Worm (Caenorhabditis elegans) whole organism, L2 larva: ENCODE data around the gene Y1A5A.1.

ENCODE experiments used
- C34F6.9 ChIP-seq: fragments of 150-350 bp; optimal IDR thresholded peaks from 2 replicates; lab custom pipeline; 2014; ENCODE audit warnings: missing biosample characterization, missing genetic modification characterization
- F13H6.1 ChIP-seq: sonication (generic microtip); optimal IDR thresholded peaks from 2 replicates; lab custom pipeline; 2016; ENCODE audit warnings: missing genetic modification characterization, missing compliant biosample characterization
- aly-2 ChIP-seq: fragments of 150-350 bp; optimal IDR thresholded peaks from 2 replicates; lab custom pipeline; 2014; ENCODE audit warnings: missing biosample characterization, missing genetic modification characterization
- ama-1 ChIP-seq: fragments of 150-350 bp; optimal IDR thresholded peaks from 2 replicates; lab custom pipeline; 2018; ENCODE audit warnings: inconsistent platforms
- ceh-16 ChIP-seq: fragments of 150-350 bp; optimal IDR thresholded peaks from 2 replicates; lab custom pipeline; 2014; ENCODE audit warnings: missing biosample characterization, missing genetic modification characterization
- ceh-82 ChIP-seq: fragments of 150-350 bp; optimal IDR thresholded peaks from 2 replicates; lab custom pipeline; 2014; ENCODE audit warnings: missing biosample characterization, missing genetic modification characterization
- crh-2 ChIP-seq: sonication (generic microtip); optimal IDR thresholded peaks from 2 replicates; lab custom pipeline; 2017; ENCODE audit warnings: missing biosample characterization, missing genetic modification characterization
- dmd-4 ChIP-seq: sonication (generic microtip); optimal IDR thresholded peaks from 2 replicates; lab custom pipeline; 2017; ENCODE audit warnings: missing biosample characterization, missing genetic modification characterization
- elt-3 ChIP-seq: sonication (generic microtip); optimal IDR thresholded peaks from 2 replicates; lab custom pipeline; 2017; ENCODE audit warnings: missing biosample characterization, missing genetic modification characterization
- fos-1 ChIP-seq: fragments of 150-350 bp; optimal IDR thresholded peaks from 2 replicates; lab custom pipeline; 2014; ENCODE audit warnings: missing biosample characterization, missing genetic modification characterization
- gmeb-1 ChIP-seq: fragments of 150-350 bp; optimal IDR thresholded peaks from 2 replicates; lab custom pipeline; 2014; ENCODE audit warnings: missing biosample characterization, missing genetic modification characterization
- lin-11 ChIP-seq: fragments of 150-350 bp; sonication (generic microtip); optimal IDR thresholded peaks from 2 replicates; lab custom pipeline; 2014; ENCODE audit warnings: missing biosample characterization, missing genetic modification characterization, inconsistent platforms, mixed read lengths
- lin-13 ChIP-seq: fragments of 150-350 bp; optimal IDR thresholded peaks from 2 replicates; lab custom pipeline; 2014; ENCODE audit warnings: missing biosample characterization, missing genetic modification reagents, missing genetic modification characterization
- lin-39 ChIP-seq: fragments of 150-350 bp; optimal IDR thresholded peaks from 2 replicates; lab custom pipeline; 2014; ENCODE audit warnings: missing biosample characterization, missing genetic modification reagents, missing genetic modification characterization
- lsy-2 ChIP-seq, 2 experiments: fragments of 150-350 bp in 1 of 2; sonication (generic microtip) in 1 of 2; optimal IDR thresholded peaks; 2 replicates each; lab custom pipeline; 2014 to 2017; ENCODE audit warnings: missing biosample characterization in 2 of 2, missing genetic modification characterization in 2 of 2
- mab-5 ChIP-seq: fragments of 150-350 bp; optimal IDR thresholded peaks from 2 replicates; lab custom pipeline; 2014; ENCODE audit warnings: missing biosample characterization, missing genetic modification characterization
- mbf-1 ChIP-seq: sonication (generic microtip); optimal IDR thresholded peaks from 2 replicates; lab custom pipeline; 2017; ENCODE audit warnings: missing biosample characterization, missing genetic modification characterization
- mdl-1 ChIP-seq, 2 experiments: fragments of 150-350 bp in 1 of 2; sonication (generic microtip) in 1 of 2; optimal IDR thresholded peaks; 2 replicates each; lab custom pipeline; 2017; ENCODE audit warnings: missing biosample characterization in 2 of 2, missing genetic modification characterization in 2 of 2
- nhr-10 ChIP-seq: sonication (generic microtip); optimal IDR thresholded peaks from 2 replicates; lab custom pipeline; 2017; ENCODE audit warnings: missing biosample characterization, missing genetic modification characterization
- nhr-12 ChIP-seq: fragments of 150-350 bp; optimal IDR thresholded peaks from 2 replicates; lab custom pipeline; 2014; ENCODE audit warnings: missing biosample characterization, missing genetic modification characterization
- nhr-129 ChIP-seq: fragments of 150-350 bp; optimal IDR thresholded peaks from 2 replicates; lab custom pipeline; 2014; ENCODE audit warnings: missing biosample characterization, missing genetic modification characterization
- nhr-21 ChIP-seq: fragments of 150-350 bp; optimal IDR thresholded peaks from 2 replicates; lab custom pipeline; 2014; ENCODE audit warnings: missing biosample characterization, missing genetic modification characterization
- nhr-25 ChIP-seq: fragments of 150-350 bp; sonication (generic microtip); optimal IDR thresholded peaks from 3 replicates; lab custom pipeline; 2014; ENCODE audit warnings: missing biosample characterization, missing genetic modification characterization
- nhr-6 ChIP-seq: fragments of 150-350 bp; optimal IDR thresholded peaks from 2 replicates; lab custom pipeline; 2014; ENCODE audit warnings: missing biosample characterization, missing genetic modification characterization
- peb-1 ChIP-seq: fragments of 150-350 bp; optimal IDR thresholded peaks from 2 replicates; lab custom pipeline; 2014; ENCODE audit warnings: missing biosample characterization, missing genetic modification characterization
- sem-4 ChIP-seq: fragments of 150-350 bp; optimal IDR thresholded peaks from 2 replicates; lab custom pipeline; 2014; ENCODE audit warnings: missing biosample characterization, missing genetic modification reagents, missing genetic modification characterization
- sma-3 ChIP-seq: sonication (generic microtip); optimal IDR thresholded peaks from 2 replicates; lab custom pipeline; 2016; ENCODE audit warnings: missing genetic modification reagents, missing genetic modification characterization, missing compliant biosample characterization
- sma-9 ChIP-seq, 2 experiments: fragments of 150-350 bp in 1 of 2; sonication (generic microtip) in 1 of 2; optimal IDR thresholded peaks; 2 replicates each; lab custom pipeline; 2014 to 2016; ENCODE audit warnings: missing genetic modification characterization in 2 of 2, mild to moderate bottlenecking in 1 of 2, missing biosample characterization in 1 of 2, missing compliant biosample characterization in 1 of 2, missing genetic modification reagents in 1 of 2, moderate library complexity in 1 of 2
- snpc-4 ChIP-seq: fragments of 150-350 bp; optimal IDR thresholded peaks from 2 replicates; lab custom pipeline; 2014; ENCODE audit warnings: missing biosample characterization, missing genetic modification characterization
- unc-39 ChIP-seq: fragments of 150-350 bp; optimal IDR thresholded peaks from 2 replicates; lab custom pipeline; 2014; ENCODE audit warnings: missing biosample characterization, missing genetic modification characterization
- unc-55 ChIP-seq: fragments of 150-350 bp; sonication (generic microtip); optimal IDR thresholded peaks from 3 replicates; lab custom pipeline; 2014; ENCODE audit warnings: missing biosample characterization, missing genetic modification reagents, missing genetic modification characterization
- zag-1 ChIP-seq: fragments of 150-350 bp; optimal IDR thresholded peaks from 2 replicates; lab custom pipeline; 2014; ENCODE audit warnings: missing biosample characterization, missing genetic modification characterization
- ztf-1 ChIP-seq: fragments of 200-800 bp; sonication (Bioruptor generic); conservative IDR thresholded peaks from 2 replicates; pipeline ENCODE4 v1.3.6; 2022; ENCODE audit warnings: missing genetic modification characterization, missing compliant biosample characterization
- ztf-11 ChIP-seq: sonication (generic microtip); optimal IDR thresholded peaks from 2 replicates; lab custom pipeline; 2017; ENCODE audit warnings: missing biosample characterization, missing genetic modification characterization
- ztf-4 ChIP-seq: fragments of 150-350 bp; optimal IDR thresholded peaks from 2 replicates; lab custom pipeline; 2014; ENCODE audit warnings: missing biosample characterization, missing genetic modification characterization

The Y1A5A.1 gene

ce11 chrIII:3979980-3980631 is 6.4 kb downstream of the Y1A5A.1 start:
- peak; percentile 54 for TF ChIP-seq sma-9 (GFP tag; optimal IDR thresholded peaks at IDR 0.05; lab: Kevin White, UChicago)
- TF ChIP-seq sma-9 (tag; optimal IDR thresholded peaks at IDR 0.05; lab: Kevin White, UChicago) = no peak
- peak; percentile 65 for TF ChIP-seq sem-4 (tag; lab: Kevin White, UChicago)
- peak; percentile 17 for TF ChIP-seq gmeb-1
- peak; percentile 89 for TF ChIP-seq F13H6.1 (tag; lab: Kevin White, UChicago)
- TF ChIP-seq crh-2 (tag; lab: Kevin White, UChicago) = peak; percentile 71
- TF ChIP-seq mdl-1 (tag; optimal IDR thresholded peaks at IDR 0.05; lab: Kevin White, UChicago) = peak; percentile 25 to 45
- TF ChIP-seq unc-55 = peak; percentile 69
- TF ChIP-seq sma-3 = peak; percentile 41
- TF ChIP-seq mbf-1 = no peak
- TF ChIP-seq dmd-4 (tag; lab: Kevin White, UChicago) = no peak
- TF ChIP-seq lsy-2 (tag; optimal IDR thresholded peaks at IDR 0.05; lab: Kevin White, UChicago) = peak; percentile 33 to 48
- no peak for TF ChIP-seq nhr-10 (tag; lab: Kevin White, UChicago)
- TF ChIP-seq fos-1 = peak; percentile 14
- TF ChIP-seq lin-13 (GFP tag; lab: Kevin White, UChicago) = peak; percentile 38
- no peak for TF ChIP-seq nhr-12 (tag; lab: Kevin White, UChicago)
- no peak for TF ChIP-seq peb-1 (tag; lab: Kevin White, UChicago)
- TF ChIP-seq nhr-129 = peak; percentile 55
- peak; percentile 62 for TF ChIP-seq nhr-25 (tag; lab: Kevin White, UChicago)
- TF ChIP-seq C34F6.9 (tag; lab: Kevin White, UChicago) = peak; percentile 64
- no peak for TF ChIP-seq ceh-82
- peak; percentile 27 for TF ChIP-seq ztf-4 (tag; lab: Kevin White, UChicago)
- no peak for TF ChIP-seq ztf-1 (GFP tag; lab: Robert Waterston, UW)
- no peak for TF ChIP-seq lin-11 (tag; lab: Kevin White, UChicago)

- TF ChIP-seq crh-2 (tag; lab: Kevin White, UChicago) (peak; percentile 37), lsy-2 (tag; optimal IDR thresholded peaks at IDR 0.05; lab: Kevin White, UChicago) (no peak), snpc-4 (no peak), unc-55 (peak; percentile 9), nhr-25 (tag; lab: Kevin White, UChicago) (peak; percentile 38), fos-1 (peak; percentile 8), unc-39 (tag; lab: Kevin White, UChicago) (no peak), lin-39 (tag; lab: Kevin White, UChicago) (no peak)
Measured at ce11 chrIII:3978438-3978837, 8.0 kb downstream of the Y1A5A.1 start.

- no peak for TF ChIP-seq ztf-11 (tag; lab: Kevin White, UChicago)
- TF ChIP-seq, all 48 proteins: peak for 0
Measured at ce11 chrIII:3976992-3977391, 9.5 kb downstream of the Y1A5A.1 start.

DNA sequence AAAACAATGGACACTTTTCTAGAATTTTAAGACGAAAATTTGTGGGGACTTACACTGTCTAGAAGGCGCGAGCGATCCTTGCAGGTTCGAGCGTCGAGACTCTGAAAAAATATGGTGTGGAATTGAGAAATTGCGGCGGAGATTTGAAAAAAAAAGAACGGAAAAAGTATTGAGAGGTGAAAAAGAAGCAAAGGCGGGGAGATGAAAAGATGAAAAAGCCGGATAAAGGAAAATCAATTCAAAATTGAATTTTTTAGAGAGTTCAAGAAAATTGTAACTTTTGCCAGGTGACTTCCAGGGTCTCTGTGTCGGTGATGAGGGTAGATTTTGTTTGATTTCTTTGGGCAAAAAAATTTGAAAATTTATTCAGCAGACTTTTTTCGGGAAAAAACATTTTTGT is 10.2 kb downstream of the Y1A5A.1 start, which contains the start of gene msi-1:
msi-1 (minus strand) TSS at position 101 of the 400 bp plus-strand sequence.
- no peak for TF ChIP-seq unc-55
- no peak for TF ChIP-seq lin-11 (tag; lab: Kevin White, UChicago)
- TF ChIP-seq nhr-25 (tag; lab: Kevin White, UChicago) = no peak
- no peak for TF ChIP-seq nhr-129
- TF ChIP-seq sma-3 = no peak
- TF ChIP-seq ceh-82 = no peak
- TF ChIP-seq lin-39 (tag; lab: Kevin White, UChicago) = no peak
- no peak for TF ChIP-seq ztf-4 (tag; lab: Kevin White, UChicago)
- no peak for TF ChIP-seq aly-2 (tag; lab: Kevin White, UChicago)
- no peak for TF ChIP-seq C34F6.9 (tag; lab: Kevin White, UChicago)
- no peak for TF ChIP-seq dmd-4 (tag; lab: Kevin White, UChicago)
- TF ChIP-seq unc-39 (tag; lab: Kevin White, UChicago) = no peak
- TF ChIP-seq elt-3 (tag; lab: Kevin White, UChicago) = no peak
- TF ChIP-seq mbf-1 = no peak
- no peak for TF ChIP-seq ama-1 (lab: Kevin White, UChicago)
- TF ChIP-seq fos-1 = no peak
- no peak for TF ChIP-seq ceh-16 (tag; lab: Kevin White, UChicago)
- no peak for TF ChIP-seq zag-1 (tag; lab: Kevin White, UChicago)
- TF ChIP-seq nhr-21 (tag; lab: Kevin White, UChicago) = no peak

ce11 chrIII:3975008-3975407 is 11.5 kb downstream of the Y1A5A.1 start:
- TF ChIP-seq sma-9 (GFP tag; optimal IDR thresholded peaks at IDR 0.05; lab: Kevin White, UChicago) (no peak), sma-9 (tag; optimal IDR thresholded peaks at IDR 0.05; lab: Kevin White, UChicago) (no peak), nhr-6 (tag; lab: Kevin White, UChicago) (no peak), nhr-25 (tag; lab: Kevin White, UChicago) (no peak), F13H6.1 (tag; lab: Kevin White, UChicago) (no peak), mab-5 (tag; lab: Kevin White, UChicago) (no peak), nhr-10 (tag; lab: Kevin White, UChicago) (no peak)
